Worm (Caenorhabditis elegans) whole organism, young adult: Measurements from ENCODE around the gene shc-3.

Experiments used
- K12H6.12 ChIP-seq: fragments of 200-800 bp; sonication (Bioruptor generic); optimal IDR thresholded peaks from 2 replicates; lab custom pipeline; 2018; ENCODE audit warnings: mild to moderate bottlenecking, missing genetic modification characterization, missing compliant biosample characterization
- Y67H2A.10 ChIP-seq: fragments of 200-800 bp; sonication (Bioruptor generic); conservative IDR thresholded peaks from 2 replicates; pipeline ENCODE4 v1.3.6; 2022; ENCODE audit warnings: missing genetic modification reagents, missing genetic modification characterization, missing compliant biosample characterization
- pha-4 ChIP-seq: fragments of 150-350 bp; sonication (generic microtip); optimal IDR thresholded peaks from 2 replicates; lab custom pipeline; 2014; ENCODE audit warnings: missing biosample characterization, missing genetic modification reagents, missing genetic modification characterization

ce11 chrX:13752822-13753581, 35.7 kb downstream of the shc-3 start:
- TF ChIP-seq pha-4 (tag; lab: Kevin White, UChicago) (no peak), Y67H2A.10 (GFP tag; lab: Robert Waterston, UW) (no peak), K12H6.12 (tag; lab: Kevin White, UChicago) (no peak)
